Worm (Caenorhabditis elegans) whole organism, early embryonic: Measurements from ENCODE around the gene C38D9.2.

Experiments
- B0310.2 ChIP-seq: sonication (generic microtip); optimal IDR thresholded peaks from 2 replicates; lab custom pipeline; 2016; ENCODE audit warnings: mild to moderate bottlenecking, missing genetic modification characterization, missing compliant biosample characterization
- F13C5.2 ChIP-seq: sonication (generic microtip); optimal IDR thresholded peaks from 2 replicates; lab custom pipeline; 2017; ENCODE audit warnings: mild to moderate bottlenecking, missing genetic modification characterization, inconsistent platforms, missing compliant biosample characterization
- aly-1 ChIP-seq: sonication (generic microtip); optimal IDR thresholded peaks from 2 replicates; lab custom pipeline; 2016; ENCODE audit warnings: missing genetic modification characterization, missing compliant biosample characterization
- ama-1 ChIP-seq: fragments of 150-350 bp; optimal IDR thresholded peaks from 2 replicates; lab custom pipeline; 2014
- ceh-13 ChIP-seq: fragments of 200-800 bp; sonication (Bioruptor generic); optimal IDR thresholded peaks from 2 replicates; lab custom pipeline; 2018; ENCODE audit warnings: mild to moderate bottlenecking, missing genetic modification characterization, missing compliant biosample characterization
- ceh-36 ChIP-seq: sonication (generic microtip); optimal IDR thresholded peaks from 2 replicates; lab custom pipeline; 2016; ENCODE audit warnings: missing genetic modification characterization, inconsistent platforms, missing compliant biosample characterization
- ets-7 ChIP-seq: sonication (generic microtip); optimal IDR thresholded peaks from 2 replicates; lab custom pipeline; 2016; ENCODE audit warnings: missing genotype, missing genetic modification characterization, missing compliant biosample characterization
- flt-1 ChIP-seq: fragments of 200-800 bp; sonication (Bioruptor generic); IDR thresholded peaks from 2 replicates; pipeline ENCODE4 v1.3.6; 2022; ENCODE audit warnings: missing genetic modification characterization, missing compliant biosample characterization
- hmbx-1 ChIP-seq: sonication (generic microtip); optimal IDR thresholded peaks from 2 replicates; lab custom pipeline; 2016; ENCODE audit warnings: mild to moderate bottlenecking, missing genetic modification characterization, missing compliant biosample characterization
- hmg-4 ChIP-seq: fragments of 200-800 bp; sonication (Bioruptor generic); optimal IDR thresholded peaks from 2 replicates; lab custom pipeline; 2018; ENCODE audit warnings: mild to moderate bottlenecking, missing genetic modification characterization, missing compliant biosample characterization
- hnd-1 ChIP-seq: sonication (generic microtip); optimal IDR thresholded peaks from 2 replicates; lab custom pipeline; 2016; ENCODE audit warnings: missing genetic modification characterization, missing compliant biosample characterization
- pes-1 ChIP-seq: fragments of 200-800 bp; sonication (Bioruptor generic); IDR thresholded peaks from 2 replicates; pipeline ENCODE4 v1.3.6; 2022; ENCODE audit warnings: missing genetic modification reagents, missing genetic modification characterization, missing compliant biosample characterization
- scrt-1 ChIP-seq: fragments of 200-800 bp; sonication (Bioruptor generic); IDR thresholded peaks from 2 replicates; pipeline ENCODE4 v1.3.6; 2022; ENCODE audit warnings: missing genetic modification characterization, missing compliant biosample characterization
- sea-1 ChIP-seq: fragments of 200-800 bp; sonication (Bioruptor generic); conservative IDR thresholded peaks from 2 replicates; pipeline ENCODE4 v1.3.6; 2022; ENCODE audit warnings: missing genetic modification characterization, missing compliant biosample characterization
- tbx-11 ChIP-seq: fragments of 200-800 bp; sonication (Bioruptor generic); IDR thresholded peaks from 2 replicates; pipeline ENCODE4 v1.3.6; 2022; ENCODE audit warnings: missing genetic modification characterization, missing compliant biosample characterization
- tbx-37 ChIP-seq: fragments of 200-800 bp; sonication (Bioruptor generic); conservative IDR thresholded peaks from 2 replicates; pipeline ENCODE4 v1.3.6; 2022; ENCODE audit warnings: missing genetic modification reagents, missing genetic modification characterization, missing compliant biosample characterization
- tra-4 ChIP-seq: sonication (generic microtip); optimal IDR thresholded peaks from 2 replicates; lab custom pipeline; 2017; ENCODE audit warnings: missing genetic modification characterization, missing compliant biosample characterization

The C38D9.2 gene

ce11 chrV:17538279-17538896, 28.6 kb upstream of the C38D9.2 start, which contains the start of gene C18D4.6:
Gene C18D4.6, minus strand, starts transcription at chrV:17538375.
- TF ChIP-seq tbx-37 (GFP tag; lab: Robert Waterston, UW) (no peak), tra-4 (tag; lab: Kevin White, UChicago) (no peak), ceh-36 (no peak), hmg-4 (GFP tag; lab: Kevin White, UChicago) (no peak), sea-1 (GFP tag; lab: Robert Waterston, UW) (no peak), F13C5.2 (no peak), tbx-11 (GFP tag; lab: Robert Waterston, UW) (no peak), ets-7 (tag; lab: Kevin White, UChicago) (no peak), pes-1 (GFP tag; lab: Robert Waterston, UW) (no peak), ama-1 (lab: Kevin White, UChicago) (no peak)

ce11 chrV:17539289-17539688, 27.7 kb upstream of the C38D9.2 start:
- TF ChIP-seq ceh-13 (GFP tag; lab: Kevin White, UChicago) (no peak), flt-1 (no peak), scrt-1 (no peak), pes-1 (GFP tag; lab: Robert Waterston, UW) (no peak), hmg-4 (GFP tag; lab: Kevin White, UChicago) (no peak), hnd-1 (no peak), ama-1 (lab: Kevin White, UChicago) (no peak), aly-1 (tag; lab: Kevin White, UChicago) (no peak), tra-4 (tag; lab: Kevin White, UChicago) (no peak), tbx-11 (GFP tag; lab: Robert Waterston, UW) (no peak), B0310.2 (tag; lab: Kevin White, UChicago) (no peak), tbx-37 (GFP tag; lab: Robert Waterston, UW) (no peak), ceh-36 (no peak), hmbx-1 (tag; lab: Kevin White, UChicago) (no peak), ets-7 (tag; lab: Kevin White, UChicago) (no peak), sea-1 (GFP tag; lab: Robert Waterston, UW) (no peak), F13C5.2 (no peak)

- no peak for TF ChIP-seq tbx-11 (GFP tag; lab: Robert Waterston, UW)
- TF ChIP-seq pes-1 (GFP tag; lab: Robert Waterston, UW), result no peak
- TF ChIP-seq aly-1 (tag; lab: Kevin White, UChicago), result no peak
- TF ChIP-seq ceh-13 (GFP tag; lab: Kevin White, UChicago), result no peak
- no peak for TF ChIP-seq ama-1 (lab: Kevin White, UChicago)
- TF ChIP-seq hmbx-1 (tag; lab: Kevin White, UChicago), result no peak
Measured at ce11 chrV:17540295-17540694, 26.7 kb upstream of the C38D9.2 start, which contains the start of gene srz-25. Gene srz-25, plus strand, starts transcription at chrV:17540595.

ce11 chrV:17542304-17542703, 24.6 kb upstream of the C38D9.2 start:
- TF ChIP-seq pes-1 (GFP tag; lab: Robert Waterston, UW) (peak; percentile 58; the same call in 1 of the 2 replicates), ets-7 (tag; lab: Kevin White, UChicago) (no peak), tbx-11 (GFP tag; lab: Robert Waterston, UW) (0 out of 2 replicates have a peak, but pooled peaks have one; percentile 31), tbx-37 (GFP tag; lab: Robert Waterston, UW) (no peak), hmg-4 (GFP tag; lab: Kevin White, UChicago) (no peak), sea-1 (GFP tag; lab: Robert Waterston, UW) (no peak)

- TF ChIP-seq pes-1 (GFP tag; lab: Robert Waterston, UW) (no peak), B0310.2 (tag; lab: Kevin White, UChicago) (no peak), hmbx-1 (tag; lab: Kevin White, UChicago) (no peak)
Measured at ce11 chrV:17546931-17547330, 20.0 kb upstream of the C38D9.2 start.

- TF ChIP-seq F13C5.2 (no peak), pes-1 (GFP tag; lab: Robert Waterston, UW) (no peak)
Measured at ce11 chrV:17548635-17549034, 18.3 kb upstream of the C38D9.2 start.

ce11 chrV:17549362-17549761, 17.6 kb upstream of the C38D9.2 start, which contains the start of gene fbxa-176:
Gene fbxa-176, plus strand, starts transcription at chrV:17549675.
- TF ChIP-seq hnd-1 (no peak), sea-1 (GFP tag; lab: Robert Waterston, UW) (no peak), tbx-37 (GFP tag; lab: Robert Waterston, UW) (no peak), ceh-13 (GFP tag; lab: Kevin White, UChicago) (no peak), tbx-11 (GFP tag; lab: Robert Waterston, UW) (no peak), ets-7 (tag; lab: Kevin White, UChicago) (no peak), F13C5.2 (no peak), B0310.2 (tag; lab: Kevin White, UChicago) (no peak), aly-1 (tag; lab: Kevin White, UChicago) (no peak), ama-1 (lab: Kevin White, UChicago) (no peak), ceh-36 (no peak), flt-1 (no peak), hmbx-1 (tag; lab: Kevin White, UChicago) (no peak), tra-4 (tag; lab: Kevin White, UChicago) (no peak), scrt-1 (no peak), pes-1 (GFP tag; lab: Robert Waterston, UW) (no peak), hmg-4 (GFP tag; lab: Kevin White, UChicago) (no peak)

- TF ChIP-seq tbx-11 (GFP tag; lab: Robert Waterston, UW), result no peak
- no peak for TF ChIP-seq hmg-4 (GFP tag; lab: Kevin White, UChicago)
Measured at ce11 chrV:17551396-17551795, 15.6 kb upstream of the C38D9.2 start.
